Worm (Caenorhabditis elegans) whole organism, early embryonic: Measurements from ENCODE around the gene T26A5.6.

Experiments used
- B0310.2 ChIP-seq: sonication (generic microtip); optimal IDR thresholded peaks from 2 replicates; lab custom pipeline; 2016; ENCODE audit warnings: mild to moderate bottlenecking, missing genetic modification characterization, missing compliant biosample characterization
- F13C5.2 ChIP-seq: sonication (generic microtip); optimal IDR thresholded peaks from 2 replicates; lab custom pipeline; 2017; ENCODE audit warnings: mild to moderate bottlenecking, missing genetic modification characterization, inconsistent platforms, missing compliant biosample characterization
- aly-1 ChIP-seq: sonication (generic microtip); optimal IDR thresholded peaks from 2 replicates; lab custom pipeline; 2016; ENCODE audit warnings: missing genetic modification characterization, missing compliant biosample characterization
- ama-1 ChIP-seq: fragments of 150-350 bp; optimal IDR thresholded peaks from 2 replicates; lab custom pipeline; 2014
- flt-1 ChIP-seq: fragments of 200-800 bp; sonication (Bioruptor generic); IDR thresholded peaks from 2 replicates; pipeline ENCODE4 v1.3.6; 2022; ENCODE audit warnings: missing genetic modification characterization, missing compliant biosample characterization
- hmg-4 ChIP-seq: fragments of 200-800 bp; sonication (Bioruptor generic); optimal IDR thresholded peaks from 2 replicates; lab custom pipeline; 2018; ENCODE audit warnings: mild to moderate bottlenecking, missing genetic modification characterization, missing compliant biosample characterization
- pes-1 ChIP-seq: fragments of 200-800 bp; sonication (Bioruptor generic); IDR thresholded peaks from 2 replicates; pipeline ENCODE4 v1.3.6; 2022; ENCODE audit warnings: missing genetic modification reagents, missing genetic modification characterization, missing compliant biosample characterization
- scrt-1 ChIP-seq: fragments of 200-800 bp; sonication (Bioruptor generic); IDR thresholded peaks from 2 replicates; pipeline ENCODE4 v1.3.6; 2022; ENCODE audit warnings: missing genetic modification characterization, missing compliant biosample characterization
- tbx-11 ChIP-seq: fragments of 200-800 bp; sonication (Bioruptor generic); IDR thresholded peaks from 2 replicates; pipeline ENCODE4 v1.3.6; 2022; ENCODE audit warnings: missing genetic modification characterization, missing compliant biosample characterization

DNA sequence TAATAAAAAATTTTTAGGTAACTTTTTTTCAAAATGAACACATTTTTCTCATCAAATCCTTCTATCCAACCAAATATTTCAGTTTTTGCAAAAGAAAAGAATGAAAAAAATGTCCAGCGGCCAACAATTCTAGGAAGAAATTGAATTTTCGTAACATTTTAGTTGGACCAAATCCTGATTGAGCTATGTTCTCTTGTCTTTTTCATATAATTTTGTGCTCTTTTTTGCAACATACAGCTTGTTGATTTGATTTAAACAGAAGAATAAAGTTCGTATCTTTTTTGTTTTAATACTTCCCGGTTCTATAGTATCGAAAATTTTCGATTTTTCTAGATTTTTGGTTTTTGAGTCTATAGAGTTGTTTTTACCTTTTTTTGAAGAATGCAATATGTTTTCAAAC, 51.1 kb downstream of the T26A5.6 start:
- TF ChIP-seq aly-1 (no peak), ama-1 (lab: Kevin White, UChicago) (no peak), flt-1 (GFP tag; lab: Robert Waterston, UW) (no peak), tbx-11 (GFP tag; lab: Robert Waterston, UW) (no peak), hmg-4 (GFP tag; lab: Kevin White, UChicago) (no peak), pes-1 (GFP tag; lab: Robert Waterston, UW) (no peak), F13C5.2 (no peak), B0310.2 (tag; lab: Kevin White, UChicago) (no peak), scrt-1 (GFP tag; lab: Robert Waterston, UW) (no peak)
